Fruit fly (Drosophila melanogaster): Measurements from ENCODE around the gene CG9166.
"Not testable (repeated sequence)": the region's sequence is repeated elsewhere in the genome, so short reads cannot be mapped to it uniquely, and the experiment has no call there.

The CG9166 gene

DNA sequence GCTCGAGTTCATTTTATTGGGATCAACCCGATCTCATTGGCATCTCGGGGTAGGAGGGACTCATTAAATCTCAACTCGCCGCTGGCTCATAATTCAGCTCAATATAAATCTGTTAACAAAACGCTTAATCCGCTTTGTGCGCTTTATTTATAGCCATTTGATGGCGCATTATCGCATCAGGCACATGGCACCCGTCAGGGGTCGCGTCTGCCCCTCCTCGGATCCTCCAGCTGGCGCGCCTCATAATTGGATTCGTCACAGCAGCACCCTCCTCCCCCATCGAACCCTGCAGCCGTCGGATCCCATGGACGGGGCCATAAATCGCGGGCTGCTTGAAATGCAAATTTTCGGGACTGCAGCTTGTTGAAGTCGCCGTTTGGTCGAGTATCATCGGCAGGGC, 39.5 kb downstream of the CG9166 start:
- TF ChIP-seq tai (GFP tag; optimal IDR thresholded peaks at IDR 0.05) (no peak), CG32264 (GFP tag; optimal IDR thresholded peaks at IDR 0.05) (no peak), Rel (GFP tag; optimal IDR thresholded peaks at IDR 0.05) (no peak), Rel (tag; optimal IDR thresholded peaks at IDR 0.05) (no peak), Myc (optimal IDR thresholded peaks at IDR 0.05) (no peak), dmrt93B (GFP tag; optimal IDR thresholded peaks at IDR 0.05) (no peak), psq (GFP tag; optimal IDR thresholded peaks at IDR 0.05) (no peak), CrebA (GFP tag; optimal IDR thresholded peaks at IDR 0.05; ENCODE audit: borderline replicate concordance) (no peak), fru (GFP tag; optimal IDR thresholded peaks at IDR 0.05) (no peak), sv (GFP tag; optimal IDR thresholded peaks at IDR 0.05) (no peak), HLH106 (tag; optimal IDR thresholded peaks at IDR 0.05) (no peak), Sp1 (GFP tag; optimal IDR thresholded peaks at IDR 0.05) (no peak), Dfd (GFP tag; optimal IDR thresholded peaks at IDR 0.05) (no peak), Jra (GFP tag; optimal IDR thresholded peaks at IDR 0.05) (no peak), Hr78 (GFP tag; optimal IDR thresholded peaks at IDR 0.05) (no peak), Hnf4 (GFP tag; optimal IDR thresholded peaks at IDR 0.05) (no peak), ey (GFP tag; optimal IDR thresholded peaks at IDR 0.05) (no peak), OdsH (GFP tag; optimal IDR thresholded peaks at IDR 0.05) (no peak), dl (GFP tag; optimal IDR thresholded peaks at IDR 0.05; ENCODE audit: insufficient read depth in 1 of 2, partially characterized antibody in 2 of 2) (no peak), CG9705 (GFP tag; optimal IDR thresholded peaks at IDR 0.05) (no peak)

DNA sequence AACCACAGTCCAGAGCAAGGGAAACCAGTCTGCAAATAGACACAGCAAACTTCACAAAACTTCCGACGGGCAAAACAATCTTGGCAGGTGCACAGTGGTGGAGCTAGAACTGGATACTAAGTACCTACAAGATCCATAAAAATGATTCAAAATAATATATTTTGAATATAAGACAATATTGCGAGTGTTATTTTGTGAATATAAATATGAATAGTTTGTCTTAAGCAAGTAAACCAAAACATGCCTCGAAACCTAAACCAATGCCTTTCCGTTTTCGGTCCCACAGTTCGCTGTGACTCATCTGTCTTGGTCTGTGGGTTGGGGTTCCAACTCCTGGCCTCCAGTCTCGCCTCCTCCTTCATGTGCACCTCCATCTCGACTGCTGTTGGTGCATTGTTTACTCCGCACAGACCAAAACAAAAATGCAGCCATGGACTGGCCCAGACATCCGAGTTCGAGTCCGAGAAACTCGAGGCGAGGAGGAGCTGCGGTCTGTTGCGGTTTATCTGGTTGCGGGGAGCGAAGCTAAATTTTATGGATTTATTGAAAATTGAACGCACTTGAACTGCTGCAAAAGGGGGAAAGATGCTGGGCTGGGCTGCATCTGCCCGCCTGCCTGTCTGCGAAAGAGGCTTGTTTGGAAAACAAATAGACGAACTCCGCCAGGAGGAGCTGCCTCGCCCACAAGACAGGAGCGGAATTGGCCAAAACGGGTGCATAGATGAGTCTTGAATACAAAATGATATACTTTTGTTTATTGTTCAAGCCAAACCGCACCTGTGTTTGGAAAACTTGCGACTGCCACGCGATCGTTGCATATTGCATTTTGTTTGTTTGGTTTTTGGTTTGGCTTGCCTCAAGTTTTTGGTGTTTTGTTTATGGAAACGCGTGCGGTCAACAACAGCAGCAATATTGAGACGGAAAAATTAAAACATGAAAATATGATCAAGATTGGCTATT, 41.4 kb downstream of the CG9166 start:
- TF ChIP-seq fru (GFP tag; optimal IDR thresholded peaks at IDR 0.05) (peak; percentile 8), ey (GFP tag; optimal IDR thresholded peaks at IDR 0.05) (peak; percentile 36), br (GFP tag; optimal IDR thresholded peaks at IDR 0.05) (no peak), foxo (GFP tag; optimal IDR thresholded peaks at IDR 0.05) (peak in 1 of 2 experiments; percentile 21), brk (GFP tag; optimal IDR thresholded peaks at IDR 0.05) (no peak), rgr (GFP tag; optimal IDR thresholded peaks at IDR 0.05) (peak; percentile 6)

DNA sequence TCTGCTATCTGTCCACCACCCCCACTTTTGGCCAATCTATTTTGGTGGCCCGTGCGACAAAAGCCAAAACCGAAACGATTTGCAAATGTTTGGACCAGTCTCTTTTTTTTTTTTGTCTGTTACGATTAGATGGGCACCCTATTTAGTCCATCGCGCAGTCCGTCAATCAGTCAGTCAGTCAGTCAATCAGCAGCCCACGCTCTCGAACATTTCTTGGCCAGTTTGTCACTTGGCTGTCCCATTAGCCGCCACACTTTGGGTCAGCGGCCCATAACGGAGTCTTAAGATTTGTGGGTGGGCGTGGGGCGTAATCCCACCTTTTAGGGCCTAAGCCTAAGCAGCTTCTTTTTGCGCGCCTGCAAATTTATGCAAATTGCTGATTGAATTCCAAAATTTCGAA, 43.5 kb downstream of the CG9166 start:
- TF ChIP-seq psq (GFP tag; optimal IDR thresholded peaks at IDR 0.05) (no peak), dsf (GFP tag; optimal IDR thresholded peaks at IDR 0.05; ENCODE audit: borderline replicate concordance) (no peak), OdsH (GFP tag; optimal IDR thresholded peaks at IDR 0.05) (no peak), GATAd (GFP tag; optimal IDR thresholded peaks at IDR 0.05) (no peak), jim (GFP tag; optimal IDR thresholded peaks at IDR 0.05) (no peak), dmrt93B (GFP tag; optimal IDR thresholded peaks at IDR 0.05) (no peak), Myc (optimal IDR thresholded peaks at IDR 0.05) (no peak), Dif (GFP tag; optimal IDR thresholded peaks at IDR 0.05; ENCODE audit: partially characterized antibody) (no peak), sv (GFP tag; optimal IDR thresholded peaks at IDR 0.05) (no peak), Hr83 (GFP tag; optimal IDR thresholded peaks at IDR 0.05; ENCODE audit: poor library complexity, severe bottlenecking) (no peak), brk (GFP tag; optimal IDR thresholded peaks at IDR 0.05) (no peak), tai (GFP tag; optimal IDR thresholded peaks at IDR 0.05) (no peak), Sp1 (GFP tag; optimal IDR thresholded peaks at IDR 0.05) (no peak), Hnf4 (GFP tag; optimal IDR thresholded peaks at IDR 0.05) (no peak), usp (GFP tag; optimal IDR thresholded peaks at IDR 0.05) (no peak), foxo (GFP tag; optimal IDR thresholded peaks at IDR 0.05) (no peak), CG32264 (GFP tag; optimal IDR thresholded peaks at IDR 0.05) (no peak)

DNA sequence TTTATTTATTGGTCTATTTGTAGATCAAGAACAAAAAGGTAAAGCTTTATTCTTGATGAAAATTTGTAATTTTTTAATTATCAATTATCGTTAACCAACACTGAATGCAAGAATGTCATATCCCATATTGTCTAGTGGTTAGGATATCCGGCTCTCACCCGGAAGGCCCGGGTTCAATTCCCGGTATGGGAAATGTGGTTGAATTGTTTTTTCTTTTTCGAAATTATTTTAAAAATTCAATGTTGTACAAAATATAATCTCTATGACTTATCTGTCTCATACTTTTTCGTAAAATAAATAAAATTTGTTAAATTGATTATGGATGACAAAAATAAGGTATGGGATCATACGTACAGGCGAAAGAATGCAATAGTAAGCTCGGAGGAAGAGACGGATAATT, 47.4 kb downstream of the CG9166 start, which contains the start of gene CG32320:
TSS of gene CG32320 (plus strand) at position 301 of the 400 bp plus-strand sequence.
- TF ChIP-seq fru (GFP tag; optimal IDR thresholded peaks at IDR 0.05); Vsx2 (GFP tag; optimal IDR thresholded peaks at IDR 0.05; ENCODE audit: partially characterized antibody); ey (GFP tag; optimal IDR thresholded peaks at IDR 0.05): not testable (repeated sequence)
